Fruit fly (Drosophila melanogaster): ENCODE measurements around the gene CG2983.

The CG2983 gene

DNA sequence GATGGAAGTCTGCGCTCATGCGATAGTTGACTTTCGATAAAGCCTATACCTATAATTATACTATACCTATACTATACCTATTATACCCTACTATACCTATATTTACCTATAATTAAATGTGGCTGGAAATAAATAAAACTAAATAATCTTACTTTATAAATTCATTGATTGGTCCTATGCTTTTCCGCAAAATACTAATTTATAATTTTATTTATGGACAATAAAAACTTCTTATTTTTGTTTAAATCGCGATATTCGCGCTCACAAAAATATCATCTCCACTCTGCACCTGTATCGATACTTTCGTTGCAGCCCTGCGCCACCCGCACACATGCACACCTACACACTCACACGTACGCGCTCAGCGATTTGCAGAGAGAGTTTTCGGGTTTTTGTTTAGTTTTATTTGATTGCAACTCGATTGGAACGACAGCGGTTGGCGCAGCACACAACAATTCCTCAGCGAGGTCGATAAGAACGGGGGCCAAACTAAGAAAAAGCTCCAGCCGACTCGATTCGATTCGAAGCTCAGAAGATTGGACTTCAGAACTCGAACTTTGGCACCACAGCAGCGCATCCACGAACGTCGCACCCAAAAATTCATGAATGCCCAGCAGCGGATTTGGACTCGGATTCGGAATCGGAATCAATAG lies 27.2 kb downstream of the CG2983 start, which contains the start of gene CG8814 (continued):
- TF ChIP-seq Dp (GFP tag; optimal IDR thresholded peaks at IDR 0.05) (peak; percentile 68), E2f2 (GFP tag; IDR thresholded peaks at IDR 0.05) (peak; percentile 82), CG4360 (GFP tag; IDR thresholded peaks at IDR 0.05) (0 out of 2 replicates have a peak, but pooled peaks have one; percentile 9), CG18262 (tag; optimal IDR thresholded peaks at IDR 0.05) (peak; percentile 69), CG15601 (tag; optimal IDR thresholded peaks at IDR 0.05) (peak; percentile 68), CG9797 (GFP tag; optimal IDR thresholded peaks at IDR 0.05) (peak; percentile 67), bsh (GFP tag; optimal IDR thresholded peaks at IDR 0.05) (peak; percentile 26 to 83), corto (GFP tag; optimal IDR thresholded peaks at IDR 0.05) (peak; percentile 25), CG12391 (tag; optimal IDR thresholded peaks at IDR 0.05) (peak; percentile 83), nmo (GFP tag; optimal IDR thresholded peaks at IDR 0.05) (peak; percentile 90), caup (GFP tag; optimal IDR thresholded peaks at IDR 0.05; ENCODE audit: severe bottlenecking) (peak; percentile 41), CG9876 (GFP tag; optimal IDR thresholded peaks at IDR 0.05) (peak; percentile 0), CG2120 (GFP tag; optimal IDR thresholded peaks at IDR 0.05) (peak; percentile 77), TFAM (GFP tag; optimal IDR thresholded peaks at IDR 0.05) (no peak), CG14050 (GFP tag; IDR thresholded peaks at IDR 0.05) (peak; percentile 53; the same call in 2 of the 3 replicates), dimm (GFP tag; IDR thresholded peaks at IDR 0.05) (no peak), CG33557 (GFP tag; optimal IDR thresholded peaks at IDR 0.05) (peak; percentile 40), ara (GFP tag; IDR thresholded peaks at IDR 0.05) (no peak), CG12071 (GFP tag; optimal IDR thresholded peaks at IDR 0.05) (peak; percentile 34), grn (GFP tag; optimal IDR thresholded peaks at IDR 0.05) (peak; percentile 11), CG2202 (tag; optimal IDR thresholded peaks at IDR 0.05) (no peak), unpg (GFP tag; optimal IDR thresholded peaks at IDR 0.05) (peak; percentile 13), hkb (optimal IDR thresholded peaks at IDR 0.05) (no peak), hkb (GFP tag; IDR thresholded peaks at IDR 0.05) (no peak), bab2 (GFP tag; optimal IDR thresholded peaks at IDR 0.05) (peak; percentile 26), amos (GFP tag; IDR thresholded peaks at IDR 0.05; ENCODE audit: partially characterized antibody) (peak; percentile 79), E2f1 (GFP tag; IDR thresholded peaks at IDR 0.05) (peak; percentile 47; the same call in 1 of the 2 replicates), CG14667 (GFP tag; IDR thresholded peaks at IDR 0.05) (peak; percentile 38; the same call in 1 of the 2 replicates), Ptx1 (GFP tag; IDR thresholded peaks at IDR 0.05) (peak; percentile 79), Doc3 (GFP tag; IDR thresholded peaks at IDR 0.05; ENCODE audit: partially characterized antibody) (peak; percentile 66; the same call in 2 of the 3 replicates), CG6765 (GFP tag; optimal IDR thresholded peaks at IDR 0.05) (no peak), Blimp-1 (GFP tag; optimal IDR thresholded peaks at IDR 0.05) (peak; percentile 27), bbx (GFP tag; IDR thresholded peaks at IDR 0.05; ENCODE audit: partially characterized antibody) (peak; percentile 61), Meics (GFP tag; optimal IDR thresholded peaks at IDR 0.05) (peak; percentile 42), CoRest (tag; optimal IDR thresholded peaks at IDR 0.05) (peak; percentile 87), CG32772 (GFP tag; IDR thresholded peaks at IDR 0.05) (peak; percentile 65), CrebB (tag; optimal IDR thresholded peaks at IDR 0.05) (no peak), Sin3A (optimal IDR thresholded peaks at IDR 0.05) (peak; percentile 76), sd (tag; optimal IDR thresholded peaks at IDR 0.05) (peak; percentile 34), Fer2 (tag; optimal IDR thresholded peaks at IDR 0.05) (peak; percentile 18), unc-4 (GFP tag; IDR thresholded peaks at IDR 0.05; ENCODE audit: partially characterized antibody) (peak; percentile 81), Pdp1 (GFP tag; optimal IDR thresholded peaks at IDR 0.05) (peak in 1 of 2 experiments; percentile 44), trh (GFP tag; optimal IDR thresholded peaks at IDR 0.05) (peak; percentile 45), YL-1 (GFP tag; optimal IDR thresholded peaks at IDR 0.05) (peak; percentile 31), CG16813 (GFP tag; IDR thresholded peaks at IDR 0.05; ENCODE audit: partially characterized antibody) (peak; percentile 85), BEAF-32 (GFP tag; optimal IDR thresholded peaks at IDR 0.05) (peak; percentile 97), CG4730 (GFP tag; IDR thresholded peaks at IDR 0.05) (peak; percentile 50), CG9817 (tag; optimal IDR thresholded peaks at IDR 0.05) (peak; percentile 65)

All from whole organism, embryonic.